Fruit fly (Drosophila melanogaster) whole organism, adult: ENCODE measurements around the gene CG13048.

ENCODE experiments used
- CG11617 ChIP-seq: fragments of 200-800 bp; sonication (Bioruptor generic); optimal IDR thresholded peaks from 2 replicates; lab custom pipeline; 2017; ENCODE audit warnings: mild to moderate bottlenecking, missing biosample characterization, missing genetic modification reagents, missing genetic modification characterization
- Mnt ChIP-seq: fragments of 200-800 bp; sonication (Bioruptor generic); optimal IDR thresholded peaks from 2 replicates; lab custom pipeline; 2016; ENCODE audit warnings: missing biosample characterization, mild to moderate bottlenecking, missing genetic modification characterization
- cic ChIP-seq: fragments of 200-800 bp; sonication (Bioruptor generic); optimal IDR thresholded peaks from 2 replicates; lab custom pipeline; 2017; ENCODE audit warnings: missing biosample characterization, mild to moderate bottlenecking, missing genetic modification characterization, moderate library complexity
- kay ChIP-seq: fragments of 200-800 bp; sonication (Bioruptor generic); peaks from one replicate; lab custom pipeline; 2016; ENCODE audit warnings: missing biosample characterization, missing genetic modification characterization, borderline replicate concordance
- tj ChIP-seq: fragments of 200-800 bp; sonication (Bioruptor generic); optimal IDR thresholded peaks from 3 replicates; lab custom pipeline; 2017; ENCODE audit warnings: missing biosample characterization, mild to moderate bottlenecking, missing genetic modification characterization, moderate library complexity

DNA sequence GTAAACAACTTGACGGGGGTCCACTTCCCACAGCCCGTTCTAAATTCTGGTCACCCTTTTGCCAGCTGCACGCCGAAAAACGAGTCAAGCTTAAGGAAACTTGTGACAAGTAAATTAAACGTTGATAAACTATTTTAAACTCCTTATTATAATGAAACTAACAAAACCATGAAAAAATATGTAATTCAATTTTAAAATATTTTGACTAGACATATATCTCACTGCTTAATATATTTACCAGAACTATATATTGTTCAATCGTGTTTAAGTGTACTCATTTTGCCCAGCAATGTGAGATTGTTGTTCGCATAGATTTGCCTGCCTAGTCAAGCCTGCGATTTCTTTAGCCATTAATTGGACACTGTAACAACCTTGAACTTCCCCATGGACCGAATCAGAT is 24.2 kb downstream of the CG13048 start, which contains the start of gene CG13053:
- TF ChIP-seq Mnt (GFP tag; lab: Kevin White, UChicago) (no peak), CG11617 (GFP tag; lab: Kevin White, UChicago) (no peak), cic (no peak), kay (no peak), tj (no peak)
